Worm (Caenorhabditis elegans): ENCODE results near the gene B0294.3.
A peak's percentile ranks its signal among the peaks of the same experiment; 100 is the strongest.

Gene B0294.3

DNA sequence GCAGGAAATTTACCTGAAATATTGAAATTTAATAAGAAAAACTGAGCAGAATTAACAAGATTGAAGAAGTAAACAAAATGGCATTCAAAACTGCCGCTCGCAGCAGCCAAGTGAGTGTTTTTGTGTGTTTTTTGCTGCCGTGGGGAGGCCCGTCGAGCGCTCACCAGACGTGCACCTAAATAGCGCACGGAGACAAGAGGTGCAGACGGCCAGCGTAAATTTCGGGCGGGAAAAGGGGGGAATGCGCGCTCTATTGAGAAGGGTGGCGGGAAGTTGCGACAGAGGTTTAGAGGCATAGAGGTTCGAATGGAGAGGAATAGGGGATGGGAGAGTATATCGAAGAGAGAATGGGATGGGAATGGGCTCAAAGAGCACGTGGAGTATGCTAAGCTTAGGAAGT, 35.8 kb upstream of the B0294.3 start, which contains the start of gene ceh-39:
ceh-39 (minus strand) TSS at position 13 of the 400 bp plus-strand sequence.
- peak; percentile 2 for TF ChIP-seq elt-1 (tag; optimal IDR thresholded peaks at IDR 0.05)
- TF ChIP-seq skn-1 (tag; optimal IDR thresholded peaks at IDR 0.05): peak; percentile 50
- TF ChIP-seq lin-39 (tag; optimal IDR thresholded peaks at IDR 0.05): peak; percentile 72
- no peak for TF ChIP-seq nhr-28 (tag; optimal IDR thresholded peaks at IDR 0.05)
- no peak for TF ChIP-seq ceh-28 (tag; optimal IDR thresholded peaks at IDR 0.05)
- TF ChIP-seq jun-1 (tag; optimal IDR thresholded peaks at IDR 0.05): peak; percentile 14
- TF ChIP-seq nhr-23 (tag; optimal IDR thresholded peaks at IDR 0.05): no peak
- TF ChIP-seq sea-2 (GFP tag; optimal IDR thresholded peaks at IDR 0.05): no peak
- TF ChIP-seq lin-15B (tag; optimal IDR thresholded peaks at IDR 0.05): peak; percentile 88
- TF ChIP-seq snpc-4 (tag; optimal IDR thresholded peaks at IDR 0.05): peak; percentile 36
- TF ChIP-seq hmg-11 (tag; optimal IDR thresholded peaks at IDR 0.05): peak; percentile 64
- peak; percentile 65 for TF ChIP-seq lsy-12 (tag; optimal IDR thresholded peaks at IDR 0.05)
- TF ChIP-seq ama-1 (optimal IDR thresholded peaks at IDR 0.05): no peak
- no peak for TF ChIP-seq fos-1 (tag; optimal IDR thresholded peaks at IDR 0.05)
- TF ChIP-seq pha-4 (tag; optimal IDR thresholded peaks at IDR 0.05): peak; percentile 65
- no peak for TF ChIP-seq unc-62 (GFP tag; optimal IDR thresholded peaks at IDR 0.05)
- TF ChIP-seq pqm-1 (tag; optimal IDR thresholded peaks at IDR 0.05): no peak
- TF ChIP-seq nfya-1 (tag; optimal IDR thresholded peaks at IDR 0.05; ENCODE audit: insufficient read depth): peak; percentile 78
- TF ChIP-seq fkh-10 (GFP tag; optimal IDR thresholded peaks at IDR 0.05): peak; percentile 38
- TF ChIP-seq R02D3.7 (tag; optimal IDR thresholded peaks at IDR 0.05): no peak
- no peak for TF ChIP-seq ceh-9 (tag; optimal IDR thresholded peaks at IDR 0.05)
- no peak for TF ChIP-seq zag-1 (tag; optimal IDR thresholded peaks at IDR 0.05)
- peak; percentile 26 for TF ChIP-seq egl-5 (tag; optimal IDR thresholded peaks at IDR 0.05)

- no peak for TF ChIP-seq mml-1 (tag; optimal IDR thresholded peaks at IDR 0.05)
- no peak for TF ChIP-seq nhr-77 (tag; optimal IDR thresholded peaks at IDR 0.05)
- no peak for TF ChIP-seq fkh-10 (GFP tag; optimal IDR thresholded peaks at IDR 0.05)
- no peak for TF ChIP-seq snpc-4 (tag; optimal IDR thresholded peaks at IDR 0.05)
- TF ChIP-seq ztf-11 (tag; optimal IDR thresholded peaks at IDR 0.05): no peak
- no peak for TF ChIP-seq pqm-1 (tag; optimal IDR thresholded peaks at IDR 0.05)
- TF ChIP-seq ceh-9 (tag; optimal IDR thresholded peaks at IDR 0.05): no peak
- no peak for TF ChIP-seq nhr-23 (tag; optimal IDR thresholded peaks at IDR 0.05)
- TF ChIP-seq lin-39 (tag; optimal IDR thresholded peaks at IDR 0.05): no peak
Measured at ce11 chrX:1857777-1858176, 34.2 kb upstream of the B0294.3 start.

DNA sequence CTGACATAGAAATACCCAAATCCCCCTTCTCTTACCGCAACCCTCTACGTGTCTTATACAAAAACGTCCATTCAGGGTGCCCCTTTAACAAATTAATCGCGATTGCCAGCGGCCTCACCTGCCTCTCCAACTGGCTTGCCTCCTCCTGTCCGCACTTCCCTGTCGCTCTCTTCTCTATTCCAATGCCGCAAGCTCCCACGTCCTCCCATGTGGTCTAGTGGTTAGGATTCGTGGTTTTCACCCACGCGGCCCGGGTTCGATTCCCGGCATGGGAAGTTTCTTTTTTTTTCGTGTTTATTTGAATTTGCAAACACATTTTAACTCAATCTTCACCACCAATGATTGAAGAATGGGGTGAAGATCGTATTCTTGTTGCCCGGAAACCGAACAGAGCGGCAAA, 33.4 kb upstream of the B0294.3 start:
- peak; percentile 33 for TF ChIP-seq ceh-28 (tag; optimal IDR thresholded peaks at IDR 0.05)
- TF ChIP-seq nhr-23 (tag; optimal IDR thresholded peaks at IDR 0.05): peak; percentile 6
- no peak for TF ChIP-seq nhr-28 (tag; optimal IDR thresholded peaks at IDR 0.05)
- TF ChIP-seq hmg-11 (tag; optimal IDR thresholded peaks at IDR 0.05): peak; percentile 61
- TF ChIP-seq ZK546.5 (tag; optimal IDR thresholded peaks at IDR 0.05): no peak
- TF ChIP-seq nhr-43 (tag; optimal IDR thresholded peaks at IDR 0.05; ENCODE audit: poor library complexity, severe bottlenecking): peak; percentile 67
- no peak for TF ChIP-seq aly-2 (tag; optimal IDR thresholded peaks at IDR 0.05)
- no peak for TF ChIP-seq mml-1 (tag; optimal IDR thresholded peaks at IDR 0.05)
- peak; percentile 36 for TF ChIP-seq nfya-1 (tag; optimal IDR thresholded peaks at IDR 0.05; ENCODE audit: insufficient read depth)
- peak; percentile 16 for TF ChIP-seq elt-2 (tag; optimal IDR thresholded peaks at IDR 0.05)
- peak; percentile 68 for TF ChIP-seq lsy-12 (tag; optimal IDR thresholded peaks at IDR 0.05)
- peak; percentile 61 for TF ChIP-seq tbx-2 (tag; optimal IDR thresholded peaks at IDR 0.05)
- peak; percentile 3 for TF ChIP-seq jun-1 (tag; optimal IDR thresholded peaks at IDR 0.05)
- peak; percentile 37 for TF ChIP-seq pha-4 (tag; optimal IDR thresholded peaks at IDR 0.05)

DNA sequence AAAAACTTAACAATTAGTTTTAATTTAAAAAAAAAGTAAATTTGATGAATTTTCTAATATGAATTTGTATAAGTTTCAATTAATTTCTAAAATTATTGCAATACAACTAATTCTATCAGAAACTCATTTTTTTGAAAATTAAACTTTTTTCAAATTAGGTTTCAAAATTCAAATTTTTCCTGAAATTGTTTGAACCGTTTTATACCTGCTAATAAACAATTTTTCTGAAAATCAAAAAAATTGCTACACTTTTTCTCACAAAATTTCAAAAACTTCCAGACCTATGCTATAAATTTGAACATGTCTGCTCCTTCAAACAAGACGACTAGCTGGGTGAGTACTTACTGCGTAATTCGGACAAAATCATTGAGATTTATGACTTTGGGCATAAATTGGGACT, 31.6 kb upstream of the B0294.3 start, which contains the start of gene T26C11.8:
T26C11.8 (plus strand) TSS at position 301 of the 400 bp plus-strand sequence.
- no peak for TF ChIP-seq lin-15B (tag; optimal IDR thresholded peaks at IDR 0.05)
- TF ChIP-seq ceh-16 (tag; optimal IDR thresholded peaks at IDR 0.05): no peak
- TF ChIP-seq unc-62 (GFP tag; optimal IDR thresholded peaks at IDR 0.05): no peak
- no peak for TF ChIP-seq fkh-2 (tag; optimal IDR thresholded peaks at IDR 0.05)
- TF ChIP-seq nhr-11 (tag; optimal IDR thresholded peaks at IDR 0.05): no peak
- no peak for TF ChIP-seq lsy-12 (tag; optimal IDR thresholded peaks at IDR 0.05)
- TF ChIP-seq nhr-76 (tag; optimal IDR thresholded peaks at IDR 0.05): no peak
- TF ChIP-seq R02D3.7 (tag; optimal IDR thresholded peaks at IDR 0.05): no peak
- no peak for TF ChIP-seq pha-4 (tag; optimal IDR thresholded peaks at IDR 0.05)
- TF ChIP-seq nhr-77 (tag; optimal IDR thresholded peaks at IDR 0.05): no peak
- no peak for TF ChIP-seq nhr-237 (tag; optimal IDR thresholded peaks at IDR 0.05)
- TF ChIP-seq nhr-12 (tag; optimal IDR thresholded peaks at IDR 0.05): no peak
